Fruit fly (Drosophila melanogaster) whole organism, embryonic: ENCODE data around the gene solo.

Experiments used
- Bgb ChIP-seq: fragments of 200-800 bp; sonication (Bioruptor generic); IDR thresholded peaks from 2 replicates; pipeline ENCODE4 v1.3.6; 2022; ENCODE audit warnings: missing biosample characterization, missing genetic modification characterization; ENCODE audit not compliant: partially characterized antibody
- CG11247 ChIP-seq: fragments of 200-800 bp; sonication (Bioruptor generic); IDR thresholded peaks from 2 replicates; pipeline ENCODE4 v1.3.6; 2022; ENCODE audit warnings: missing biosample characterization, missing genetic modification characterization
- CG12299 ChIP-seq: fragments of 200-800 bp; sonication (Bioruptor generic); optimal IDR thresholded peaks from 2 replicates; lab custom pipeline; 2018; ENCODE audit warnings: missing biosample characterization, mild to moderate bottlenecking, missing genetic modification characterization
- CG13624 ChIP-seq: fragments of 200-800 bp; sonication (Bioruptor generic); optimal IDR thresholded peaks from 2 replicates; lab custom pipeline; 2016; ENCODE audit warnings: missing biosample characterization, missing genetic modification characterization
- CG13775 ChIP-seq: fragments of 200-800 bp; sonication (Bioruptor generic); optimal IDR thresholded peaks from 3 replicates; lab custom pipeline; 2017; ENCODE audit warnings: missing biosample characterization, mild to moderate bottlenecking, missing genetic modification characterization
- CG13894 ChIP-seq: fragments of 200-800 bp; sonication (Bioruptor generic); optimal IDR thresholded peaks from 3 replicates; lab custom pipeline; 2018; ENCODE audit warnings: missing biosample characterization, mild to moderate bottlenecking, missing genetic modification characterization, moderate library complexity
- CG15269 ChIP-seq: fragments of 200-800 bp; sonication (Bioruptor generic); optimal IDR thresholded peaks from 2 replicates; lab custom pipeline; 2018; ENCODE audit warnings: missing biosample characterization, mild to moderate bottlenecking, missing genetic modification characterization, moderate library complexity
- CG15601 ChIP-seq: fragments of 200-800 bp; sonication (Bioruptor generic); optimal IDR thresholded peaks from 3 replicates; lab custom pipeline; 2019; ENCODE audit warnings: missing biosample characterization, mild to moderate bottlenecking, missing genetic modification characterization, moderate library complexity
- CG1603 ChIP-seq: fragments of 200-800 bp; sonication (Bioruptor generic); optimal IDR thresholded peaks from 2 replicates; lab custom pipeline; 2019; ENCODE audit warnings: missing biosample characterization, mild to moderate bottlenecking, missing genetic modification characterization, moderate library complexity
- CG16779 ChIP-seq: fragments of 200-800 bp; sonication (Bioruptor generic); IDR thresholded peaks from 2 replicates; pipeline ENCODE4 v1.3.6; 2022; ENCODE audit warnings: missing biosample characterization, missing genetic modification characterization
- CG17612 ChIP-seq: fragments of 200-800 bp; sonication (Bioruptor generic); IDR thresholded peaks from 2 replicates; pipeline ENCODE4 v1.3.6; 2022; ENCODE audit warnings: missing biosample characterization, missing genetic modification characterization
- CG18262 ChIP-seq: fragments of 200-800 bp; optimal IDR thresholded peaks from 3 replicates; lab custom pipeline; 2019; ENCODE audit warnings: missing biosample characterization, mild to moderate bottlenecking, missing genetic modification characterization, moderate library complexity
- CG1832 ChIP-seq: fragments of 200-800 bp; sonication (Bioruptor generic); optimal IDR thresholded peaks from 2 replicates; lab custom pipeline; 2017; ENCODE audit warnings: missing biosample characterization, mild to moderate bottlenecking, missing genetic modification characterization, inconsistent platforms
- CG30431 ChIP-seq: fragments of 200-800 bp; sonication (Bioruptor generic); optimal IDR thresholded peaks from 2 replicates; lab custom pipeline; 2017; ENCODE audit warnings: missing biosample characterization, missing genetic modification characterization
- CG31365 ChIP-seq: fragments of 200-800 bp; sonication (Bioruptor generic); optimal IDR thresholded peaks from 2 replicates; lab custom pipeline; 2018; ENCODE audit warnings: missing biosample characterization, mild to moderate bottlenecking, missing genetic modification characterization
- CG4328 ChIP-seq: fragments of 200-800 bp; sonication (Bioruptor generic); optimal IDR thresholded peaks from 3 replicates; lab custom pipeline; 2017; ENCODE audit warnings: missing biosample characterization, missing genetic modification reagents, missing genetic modification characterization
- CG5953 ChIP-seq: fragments of 200-800 bp; sonication (Bioruptor generic); IDR thresholded peaks from 2 replicates; pipeline ENCODE4 v1.3.6; 2022; ENCODE audit warnings: missing biosample characterization, missing genetic modification characterization
- CG7963 ChIP-seq: fragments of 200-800 bp; sonication (Bioruptor generic); IDR thresholded peaks from 3 replicates; pipeline ENCODE4 v1.3.6; 2022; ENCODE audit warnings: missing biosample characterization, missing genetic modification characterization; ENCODE audit not compliant: partially characterized antibody
- CG8281 ChIP-seq: fragments of 200-800 bp; sonication (Bioruptor generic); optimal IDR thresholded peaks from 2 replicates; lab custom pipeline; 2018; ENCODE audit warnings: missing biosample characterization, mild to moderate bottlenecking, missing genetic modification characterization, moderate library complexity
- CG9817 ChIP-seq: fragments of 200-800 bp; sonication (Bioruptor generic); optimal IDR thresholded peaks from 2 replicates; lab custom pipeline; 2018; ENCODE audit warnings: missing biosample characterization, mild to moderate bottlenecking, missing genetic modification characterization, moderate library complexity
- CrebB ChIP-seq: fragments of 200-800 bp; sonication (Bioruptor generic); optimal IDR thresholded peaks from 3 replicates; lab custom pipeline; 2018; ENCODE audit warnings: missing biosample characterization, mild to moderate bottlenecking, missing genetic modification characterization
- Doc2 ChIP-seq: fragments of 200-800 bp; sonication (Bioruptor generic); IDR thresholded peaks from 2 replicates; pipeline ENCODE4 v1.3.6; 2022; ENCODE audit warnings: missing biosample characterization, missing genetic modification characterization
- Dp ChIP-seq: fragments of 200-800 bp; sonication (Bioruptor generic); optimal IDR thresholded peaks from 2 replicates; lab custom pipeline; 2018; ENCODE audit warnings: missing biosample characterization, mild to moderate bottlenecking, missing genetic modification characterization, moderate library complexity
- HLHmδ ChIP-seq: fragments of 200-800 bp; sonication (Bioruptor generic); optimal IDR thresholded peaks from 2 replicates; lab custom pipeline; 2018; ENCODE audit warnings: missing biosample characterization, mild to moderate bottlenecking, missing genetic modification characterization, moderate library complexity
- HmgD ChIP-seq: fragments of 200-800 bp; sonication (Bioruptor generic); optimal IDR thresholded peaks from 3 replicates; lab custom pipeline; 2016; ENCODE audit warnings: missing biosample characterization, missing genetic modification characterization
- Hr39 ChIP-seq: fragments of >200 bp; optimal IDR thresholded peaks from 2 replicates; lab custom pipeline; 2017
- Hr78 ChIP-seq, 2 experiments: fragments of 200-800 bp in 1 of 2; fragments of >200 bp in 1 of 2; sonication (Bioruptor generic) in 1 of 2; optimal IDR thresholded peaks; 2 replicates each; lab custom pipeline; 2017 to 2019; ENCODE audit warnings: missing biosample characterization in 2 of 2, missing genetic modification characterization in 2 of 2, mild to moderate bottlenecking in 1 of 2, moderate library complexity in 1 of 2
- Jarid2 ChIP-seq: fragments of 200-800 bp; sonication (Bioruptor generic); optimal IDR thresholded peaks from 3 replicates; lab custom pipeline; 2017; ENCODE audit warnings: mild to moderate bottlenecking, missing biosample characterization, missing genetic modification reagents, missing genetic modification characterization
- Lim3 ChIP-seq: fragments of 200-800 bp; sonication (Bioruptor generic); IDR thresholded peaks from 2 replicates; pipeline ENCODE4 v1.3.6; 2022; ENCODE audit warnings: missing biosample characterization, missing genetic modification characterization
- Med ChIP-seq: fragments of 200-800 bp; sonication (Bioruptor generic); peaks from one replicate; lab custom pipeline; 2016; ENCODE audit warnings: missing biosample characterization, missing genetic modification characterization, mild to moderate bottlenecking, inconsistent platforms, moderate library complexity
- NK7.1 ChIP-seq: fragments of 200-800 bp; sonication (Bioruptor generic); optimal IDR thresholded peaks from 3 replicates; lab custom pipeline; 2016; ENCODE audit warnings: missing biosample characterization, missing genetic modification characterization
- Rfx ChIP-seq: fragments of 200-800 bp; sonication (Bioruptor generic); IDR thresholded peaks from 2 replicates; pipeline ENCODE4 v1.3.6; 2022; ENCODE audit warnings: missing biosample characterization, missing genetic modification characterization
- Vsx1 ChIP-seq: fragments of 200-800 bp; sonication (Bioruptor generic); optimal IDR thresholded peaks from 2 replicates; lab custom pipeline; 2017; ENCODE audit warnings: missing biosample characterization, mild to moderate bottlenecking, missing genetic modification characterization, missing genetic modification reagents
- ase ChIP-seq: fragments of 200-800 bp; sonication (Bioruptor generic); IDR thresholded peaks from 3 replicates; pipeline ENCODE4 v1.3.6; 2022; ENCODE audit warnings: missing biosample characterization, missing genetic modification characterization
- bbx ChIP-seq: fragments of 200-800 bp; sonication (Bioruptor generic); IDR thresholded peaks from 2 replicates; pipeline ENCODE4 v1.3.6; 2022; ENCODE audit warnings: missing biosample characterization, missing genetic modification characterization; ENCODE audit not compliant: partially characterized antibody
- cad ChIP-seq: fragments of >200 bp; optimal IDR thresholded peaks from 2 replicates; lab custom pipeline; 2017; ENCODE audit warnings: missing biosample characterization, missing genetic modification characterization
- cg ChIP-seq: fragments of 200-800 bp; sonication (Bioruptor generic); optimal IDR thresholded peaks from 3 replicates; lab custom pipeline; 2019; ENCODE audit warnings: missing biosample characterization, mild to moderate bottlenecking, missing genetic modification characterization, moderate library complexity
- dan ChIP-seq: fragments of 200-800 bp; sonication (Bioruptor generic); IDR thresholded peaks from 2 replicates; pipeline ENCODE4 v1.3.6; 2022; ENCODE audit warnings: missing biosample characterization, missing genetic modification characterization
- dimm ChIP-seq: fragments of 200-800 bp; sonication (Bioruptor generic); IDR thresholded peaks from 2 replicates; pipeline ENCODE4 v1.3.6; 2022; ENCODE audit warnings: missing biosample characterization, missing genetic modification characterization
- dpn ChIP-seq, 2 experiments: fragments of 200-800 bp; sonication (Bioruptor generic); optimal IDR thresholded peaks; 3 replicates each; lab custom pipeline; 2016; ENCODE audit warnings: missing biosample characterization in 2 of 2, missing genetic modification characterization in 2 of 2
- gcm ChIP-seq: fragments of 200-800 bp; sonication (Bioruptor generic); optimal IDR thresholded peaks from 2 replicates; lab custom pipeline; 2019; ENCODE audit warnings: missing biosample characterization, mild to moderate bottlenecking, missing genetic modification characterization, moderate library complexity
- hbn ChIP-seq: fragments of 200-800 bp; sonication (Bioruptor generic); IDR thresholded peaks from 2 replicates; pipeline ENCODE4 v1.3.6; 2022; ENCODE audit warnings: missing biosample characterization, missing genetic modification characterization; ENCODE audit not compliant: partially characterized antibody
- mam ChIP-seq: fragments of 200-800 bp; sonication (Bioruptor generic); optimal IDR thresholded peaks from 3 replicates; lab custom pipeline; 2016; ENCODE audit warnings: missing biosample characterization, missing genetic modification characterization
- nom ChIP-seq: fragments of 200-800 bp; sonication (Bioruptor generic); optimal IDR thresholded peaks from 2 replicates; lab custom pipeline; 2017; ENCODE audit warnings: missing biosample characterization, missing genetic modification characterization, mild to moderate bottlenecking, moderate library complexity, missing genetic modification reagents
- psq ChIP-seq: fragments of 200-800 bp; sonication (Bioruptor generic); optimal IDR thresholded peaks from 2 replicates; lab custom pipeline; 2017; ENCODE audit warnings: missing biosample characterization, missing genetic modification characterization
- repo ChIP-seq: fragments of 200-800 bp; sonication (Bioruptor generic); optimal IDR thresholded peaks from 2 replicates; lab custom pipeline; 2016; ENCODE audit warnings: missing biosample characterization, missing genetic modification characterization
- slbo ChIP-seq: fragments of 200-800 bp; sonication (Bioruptor generic); IDR thresholded peaks from 2 replicates; pipeline ENCODE4 v1.3.6; 2022; ENCODE audit warnings: missing biosample characterization, missing genetic modification characterization
- sna ChIP-seq: fragments of 200-800 bp; sonication (Bioruptor generic); IDR thresholded peaks from 2 replicates; pipeline ENCODE4 v1.3.6; 2022; ENCODE audit warnings: missing biosample characterization, missing genetic modification characterization; ENCODE audit not compliant: partially characterized antibody
- unpg ChIP-seq: fragments of 200-800 bp; sonication (Bioruptor generic); optimal IDR thresholded peaks from 3 replicates; lab custom pipeline; 2018; ENCODE audit warnings: missing biosample characterization, mild to moderate bottlenecking, missing genetic modification characterization, moderate library complexity
- zen2 ChIP-seq: fragments of 200-800 bp; sonication (Bioruptor generic); IDR thresholded peaks from 3 replicates; pipeline ENCODE4 v1.3.6; 2022; ENCODE audit warnings: missing biosample characterization, missing genetic modification characterization; ENCODE audit not compliant: partially characterized antibody

Gene solo

dm6 chr2L:15060580-15061005 lies 863 bp upstream of the solo start, which contains the start of gene TfIIS (continued):
- TF ChIP-seq CG4328 (GFP tag; lab: Kevin White, UChicago) (no peak), CG11247 (GFP tag; lab: Robert Waterston, UW) (no peak), CG1603 (tag; lab: Kevin White, UChicago) (peak; percentile 88), Med (peak; percentile 85), CG31365 (tag; lab: Kevin White, UChicago) (peak; percentile 98), CG7963 (GFP tag; lab: Robert Waterston, UW) (no peak), CG30431 (GFP tag; lab: Kevin White, UChicago) (no peak), Lim3 (GFP tag; lab: Robert Waterston, UW) (no peak), CG15269 (tag; lab: Kevin White, UChicago) (no peak), CG18262 (tag; lab: Kevin White, UChicago) (no peak), repo (no peak), Bgb (GFP tag; lab: Robert Waterston, UW) (peak; percentile 48; the same call in 1 of the 2 replicates), CG15601 (tag; lab: Kevin White, UChicago) (peak; percentile 76), CG13894 (tag; lab: Kevin White, UChicago) (peak; percentile 45), Hr78 (GFP tag; optimal IDR thresholded peaks at IDR 0.05; lab: Kevin White, UChicago) (no peak), Hr39 (lab: Kevin White, UChicago) (no peak), psq (GFP tag; lab: Kevin White, UChicago) (no peak), nom (GFP tag; lab: Kevin White, UChicago) (peak; percentile 28), ase (GFP tag; lab: Robert Waterston, UW) (no peak), dan (GFP tag; lab: Robert Waterston, UW) (no peak), HLHmδ (no peak), CG9817 (tag; lab: Kevin White, UChicago) (no peak), CG13624 (GFP tag; lab: Kevin White, UChicago) (no peak), HmgD (GFP tag; lab: Kevin White, UChicago) (peak; percentile 93), Vsx1 (GFP tag; lab: Kevin White, UChicago) (peak; percentile 84), zen2 (GFP tag; lab: Robert Waterston, UW) (no peak), Dp (GFP tag; lab: Kevin White, UChicago) (peak; percentile 74), bbx (peak; percentile 17; the same call in 1 of the 2 replicates), CG8281 (tag; lab: Kevin White, UChicago) (no peak), CG13775 (GFP tag; lab: Kevin White, UChicago) (no peak), CG16779 (no peak), mam (peak; percentile 48), dpn (GFP tag; optimal IDR thresholded peaks at IDR 0.05; lab: Kevin White, UChicago) (peak in 1 of 2 experiments; percentile 22), CG5953 (GFP tag; lab: Robert Waterston, UW) (no peak), Doc2 (GFP tag; lab: Robert Waterston, UW) (no peak), NK7.1 (GFP tag; lab: Kevin White, UChicago) (no peak), dimm (GFP tag; lab: Robert Waterston, UW) (no peak), hbn (peak; percentile 33; the same call in 1 of the 2 replicates), CrebB (tag; lab: Kevin White, UChicago) (no peak), cad (no peak), Jarid2 (GFP tag; lab: Kevin White, UChicago) (no peak), sna (GFP tag; lab: Robert Waterston, UW) (no peak), unpg (GFP tag; lab: Kevin White, UChicago) (no peak), cg (GFP tag; lab: Kevin White, UChicago) (no peak), CG17612 (GFP tag; lab: Robert Waterston, UW) (no peak), slbo (GFP tag; lab: Robert Waterston, UW) (peak; percentile 29; the same call in 1 of the 2 replicates), CG1832 (GFP tag; lab: Kevin White, UChicago) (no peak), Rfx (GFP tag; lab: Robert Waterston, UW) (peak; percentile 54), CG12299 (tag; lab: Kevin White, UChicago) (no peak), gcm (GFP tag; lab: Kevin White, UChicago) (no peak)
